Worm (Caenorhabditis elegans): ENCODE measurements around the gene F44E2.3.

DNA sequence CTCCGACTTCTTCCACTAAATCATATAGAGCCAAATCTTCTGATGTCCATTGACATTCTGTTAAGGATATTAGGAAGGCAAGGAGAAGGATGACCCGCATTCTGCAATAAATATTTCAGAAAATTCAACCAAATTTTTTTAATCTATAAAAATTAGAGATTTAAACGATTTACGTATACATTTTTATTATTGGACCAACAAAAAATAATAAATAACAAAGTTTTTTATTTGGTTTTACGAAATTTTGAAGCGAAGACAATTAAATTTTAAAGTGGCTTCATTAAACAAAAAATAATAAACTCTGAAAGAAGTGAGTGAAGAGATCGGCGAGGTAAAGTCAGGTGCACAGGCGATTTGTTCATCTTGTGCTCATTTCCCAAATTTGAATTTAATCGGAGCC is 2.0 kb downstream of the F44E2.3 start, which contains the start of gene F54F2.9:
- TF ChIP-seq ztf-11 (tag; optimal IDR thresholded peaks at IDR 0.05) (no peak), mab-5 (tag; optimal IDR thresholded peaks at IDR 0.05) (no peak)

Data from whole organism, mixed stage, embryonic.